Worm (Caenorhabditis elegans) whole organism, late embryonic: ENCODE measurements around the gene col-169.

Source experiments
- C08G9.2 ChIP-seq: sonication (generic microtip); optimal IDR thresholded peaks from 2 replicates; lab custom pipeline; 2016; ENCODE audit warnings: mild to moderate bottlenecking, missing genetic modification characterization, moderate library complexity, missing compliant biosample characterization
- K09A11.1 ChIP-seq: sonication (generic microtip); optimal IDR thresholded peaks from 2 replicates; lab custom pipeline; 2017; ENCODE audit warnings: antibody characterized with exemption, mild to moderate bottlenecking, missing genetic modification characterization, missing compliant biosample characterization; ENCODE audit not compliant: insufficient read depth
- T23F11.4 ChIP-seq: fragments of 200-800 bp; sonication (Bioruptor generic); optimal IDR thresholded peaks from 2 replicates; lab custom pipeline; 2018; ENCODE audit warnings: mild to moderate bottlenecking, missing genetic modification characterization, missing compliant biosample characterization
- ahr-1 ChIP-seq: sonication (generic microtip); optimal IDR thresholded peaks from 2 replicates; lab custom pipeline; 2016; ENCODE audit warnings: missing genetic modification characterization, missing compliant biosample characterization
- ama-1 ChIP-seq: fragments of 150-350 bp; optimal IDR thresholded peaks from 2 replicates; lab custom pipeline; 2014
- ceh-14 ChIP-seq: sonication (generic microtip); optimal IDR thresholded peaks from 2 replicates; lab custom pipeline; 2016; ENCODE audit warnings: missing genotype, missing genetic modification characterization, missing compliant biosample characterization
- ceh-18 ChIP-seq: sonication (generic microtip); optimal IDR thresholded peaks from 2 replicates; lab custom pipeline; 2016; ENCODE audit warnings: missing genetic modification characterization, missing compliant biosample characterization
- ceh-19 ChIP-seq: fragments of 200-800 bp; sonication (Bioruptor generic); optimal IDR thresholded peaks from 2 replicates; lab custom pipeline; 2018; ENCODE audit warnings: mild to moderate bottlenecking, missing genetic modification characterization, missing compliant biosample characterization
- ceh-24 ChIP-seq: sonication (generic microtip); optimal IDR thresholded peaks from 2 replicates; lab custom pipeline; 2016; ENCODE audit warnings: mild to moderate bottlenecking, missing genetic modification characterization, missing compliant biosample characterization
- ceh-31 ChIP-seq: sonication (generic microtip); optimal IDR thresholded peaks from 2 replicates; lab custom pipeline; 2016; ENCODE audit warnings: missing genetic modification characterization, missing compliant biosample characterization
- ceh-34 ChIP-seq: sonication (generic microtip); optimal IDR thresholded peaks from 2 replicates; lab custom pipeline; 2016; ENCODE audit warnings: mild to moderate bottlenecking, missing genetic modification characterization, missing compliant biosample characterization
- ceh-48 ChIP-seq: sonication (generic microtip); optimal IDR thresholded peaks from 2 replicates; lab custom pipeline; 2016; ENCODE audit warnings: missing genetic modification characterization, inconsistent platforms, missing compliant biosample characterization
- ceh-6 ChIP-seq: fragments of 200-800 bp; sonication (Bioruptor generic); optimal IDR thresholded peaks from 2 replicates; lab custom pipeline; 2018; ENCODE audit warnings: mild to moderate bottlenecking, missing genetic modification characterization, missing compliant biosample characterization
- che-1 ChIP-seq: sonication (generic microtip); optimal IDR thresholded peaks from 2 replicates; lab custom pipeline; 2016; ENCODE audit warnings: mild to moderate bottlenecking, missing genetic modification characterization, missing compliant biosample characterization
- dmd-4 ChIP-seq: sonication (generic microtip); optimal IDR thresholded peaks from 2 replicates; lab custom pipeline; 2016; ENCODE audit warnings: borderline replicate concordance, missing genetic modification characterization, missing compliant biosample characterization
- elt-2 ChIP-seq: sonication (generic microtip); optimal IDR thresholded peaks from 2 replicates; lab custom pipeline; 2016; ENCODE audit warnings: missing genetic modification reagents, missing genetic modification characterization, missing compliant biosample characterization
- elt-4 ChIP-seq: sonication (generic microtip); optimal IDR thresholded peaks from 2 replicates; lab custom pipeline; 2016; ENCODE audit warnings: missing genetic modification characterization, missing compliant biosample characterization
- eyg-1 ChIP-seq: sonication (generic microtip); optimal IDR thresholded peaks from 2 replicates; lab custom pipeline; 2016; ENCODE audit warnings: missing genotype, missing genetic modification characterization, missing compliant biosample characterization
- gmeb-2 ChIP-seq: sonication (generic microtip); optimal IDR thresholded peaks from 2 replicates; lab custom pipeline; 2016; ENCODE audit warnings: missing genetic modification characterization, inconsistent platforms, missing compliant biosample characterization
- hlh-30 ChIP-seq: sonication (generic microtip); optimal IDR thresholded peaks from 2 replicates; lab custom pipeline; 2017; ENCODE audit warnings: antibody characterized with exemption, missing genetic modification characterization, missing compliant biosample characterization; ENCODE audit not compliant: insufficient read depth
- hlh-6 ChIP-seq: sonication (generic microtip); optimal IDR thresholded peaks from 2 replicates; lab custom pipeline; 2016; ENCODE audit warnings: missing genotype, missing genetic modification characterization, missing compliant biosample characterization
- hlh-8 ChIP-seq: sonication (generic microtip); optimal IDR thresholded peaks from 2 replicates; lab custom pipeline; 2016; ENCODE audit warnings: missing genotype, missing genetic modification characterization, missing compliant biosample characterization
- lin-11 ChIP-seq: fragments of 200-800 bp; sonication (Bioruptor generic); optimal IDR thresholded peaks from 2 replicates; lab custom pipeline; 2018; ENCODE audit warnings: mild to moderate bottlenecking, missing genetic modification characterization, missing compliant biosample characterization
- madf-2 ChIP-seq: sonication (generic microtip); optimal IDR thresholded peaks from 2 replicates; lab custom pipeline; 2017; ENCODE audit warnings: missing genetic modification characterization, missing compliant biosample characterization
- nfya-1 ChIP-seq: sonication (generic microtip); optimal IDR thresholded peaks from 2 replicates; lab custom pipeline; 2017; ENCODE audit warnings: missing genetic modification characterization, mild to moderate bottlenecking, missing compliant biosample characterization, antibody characterized with exemption, moderate library complexity
- nhr-232 ChIP-seq: sonication (generic microtip); optimal IDR thresholded peaks from 2 replicates; lab custom pipeline; 2016; ENCODE audit warnings: missing genetic modification characterization, missing compliant biosample characterization
- npax-4 ChIP-seq: sonication (generic microtip); optimal IDR thresholded peaks from 2 replicates; lab custom pipeline; 2016; ENCODE audit warnings: missing genetic modification characterization, missing compliant biosample characterization
- pat-9 ChIP-seq: fragments of 200-800 bp; sonication (Bioruptor generic); optimal IDR thresholded peaks from 2 replicates; lab custom pipeline; 2018; ENCODE audit warnings: mild to moderate bottlenecking, missing genetic modification characterization, moderate library complexity, missing compliant biosample characterization
- pha-4 ChIP-seq: fragments of 150-350 bp; optimal IDR thresholded peaks from 2 replicates; lab custom pipeline; 2018; ENCODE audit warnings: missing biosample characterization, missing genetic modification reagents, missing genetic modification characterization
- ref-2 ChIP-seq: sonication (generic microtip); optimal IDR thresholded peaks from 2 replicates; lab custom pipeline; 2016; ENCODE audit warnings: missing genetic modification characterization, missing compliant biosample characterization
- rnt-1 ChIP-seq: sonication (generic microtip); optimal IDR thresholded peaks from 2 replicates; lab custom pipeline; 2016; ENCODE audit warnings: missing genetic modification characterization, missing compliant biosample characterization
- sdc-2 ChIP-seq: sonication (generic microtip); optimal IDR thresholded peaks from 2 replicates; lab custom pipeline; 2016; ENCODE audit warnings: missing genotype, missing genetic modification characterization, missing compliant biosample characterization
- syd-9 ChIP-seq: sonication (generic microtip); optimal IDR thresholded peaks from 2 replicates; lab custom pipeline; 2016; ENCODE audit warnings: mild to moderate bottlenecking, missing genetic modification characterization, moderate library complexity, missing compliant biosample characterization
- tbx-2 ChIP-seq: sonication (generic microtip); optimal IDR thresholded peaks from 2 replicates; lab custom pipeline; 2016; ENCODE audit warnings: missing genetic modification characterization, missing compliant biosample characterization
- ttx-3 ChIP-seq: sonication (generic microtip); optimal IDR thresholded peaks from 2 replicates; lab custom pipeline; 2016; ENCODE audit warnings: missing genetic modification reagents, missing genetic modification characterization, missing compliant biosample characterization
- unc-42 ChIP-seq: sonication (generic microtip); optimal IDR thresholded peaks from 2 replicates; lab custom pipeline; 2016; ENCODE audit warnings: missing genotype, missing genetic modification characterization, missing compliant biosample characterization
- unc-55 ChIP-seq: sonication (generic microtip); optimal IDR thresholded peaks from 2 replicates; lab custom pipeline; 2017; ENCODE audit warnings: missing biosample characterization, missing genetic modification reagents, missing genetic modification characterization
- zip-5 ChIP-seq: sonication (generic microtip); optimal IDR thresholded peaks from 2 replicates; lab custom pipeline; 2016; ENCODE audit warnings: missing genetic modification characterization, missing compliant biosample characterization

col-169 gene

ce11 chrX:6377634-6378288 is 48.8 kb downstream of the col-169 start, which contains the start of gene lmp-1:
Gene lmp-1, minus strand, starts transcription at chrX:6377684.
- TF ChIP-seq ceh-18 (tag; lab: Kevin White, UChicago) (no peak), elt-2 (peak; percentile 58), madf-2 (tag; lab: Kevin White, UChicago) (no peak)

ce11 chrX:6378363-6378762 is 49.4 kb downstream of the col-169 start:
- TF ChIP-seq dmd-4 (no peak), rnt-1 (tag; lab: Kevin White, UChicago) (peak; percentile 28), hlh-30 (tag; lab: Kevin White, UChicago) (peak; percentile 11), nhr-232 (tag; lab: Kevin White, UChicago) (no peak), elt-4 (tag; lab: Kevin White, UChicago) (no peak), ceh-14 (tag; lab: Kevin White, UChicago) (peak; percentile 68), ceh-48 (tag; lab: Kevin White, UChicago) (peak; percentile 30), hlh-8 (peak; percentile 9), ama-1 (lab: Kevin White, UChicago) (no peak), sdc-2 (tag; lab: Kevin White, UChicago) (peak; percentile 62), pha-4 (tag; lab: Kevin White, UChicago) (no peak), K09A11.1 (tag; lab: Kevin White, UChicago) (no peak), ref-2 (tag; lab: Kevin White, UChicago) (no peak), ceh-19 (GFP tag; lab: Kevin White, UChicago) (peak; percentile 36), nfya-1 (tag; lab: Kevin White, UChicago) (peak; percentile 65), eyg-1 (tag; lab: Kevin White, UChicago) (no peak), ceh-34 (tag; lab: Kevin White, UChicago) (peak; percentile 50), unc-55 (GFP tag; lab: Kevin White, UChicago) (peak; percentile 32), C08G9.2 (tag; lab: Kevin White, UChicago) (peak; percentile 40), ceh-18 (tag; lab: Kevin White, UChicago) (peak; percentile 31), npax-4 (tag; lab: Kevin White, UChicago) (no peak), tbx-2 (tag; lab: Kevin White, UChicago) (peak; percentile 77), hlh-6 (tag; lab: Kevin White, UChicago) (peak; percentile 50), ttx-3 (no peak), ceh-24 (tag; lab: Kevin White, UChicago) (no peak), pat-9 (tag; lab: Kevin White, UChicago) (peak; percentile 11), T23F11.4 (GFP tag; lab: Kevin White, UChicago) (no peak), zip-5 (tag; lab: Kevin White, UChicago) (no peak), ceh-6 (GFP tag; lab: Kevin White, UChicago) (peak; percentile 35), unc-42 (tag; lab: Kevin White, UChicago) (peak; percentile 62), ceh-31 (tag; lab: Kevin White, UChicago) (peak; percentile 66), madf-2 (tag; lab: Kevin White, UChicago) (no peak), che-1 (tag; lab: Kevin White, UChicago) (no peak), lin-11 (no peak), ahr-1 (tag; lab: Kevin White, UChicago) (no peak), gmeb-2 (tag; lab: Kevin White, UChicago) (no peak), syd-9 (peak; percentile 60)
- TF ChIP-seq, all 69 proteins: peak for 19
